Fruit fly (Drosophila melanogaster) whole organism, embryonic: ENCODE data around the gene CG31792.

Experiments used
- ATbp ChIP-seq: fragments of 200-800 bp; sonication (Bioruptor generic); optimal IDR thresholded peaks from 2 replicates; lab custom pipeline; 2017; ENCODE audit warnings: missing biosample characterization, mild to moderate bottlenecking, missing genetic modification characterization, missing genetic modification reagents
- Ada2b ChIP-seq: fragments of 200-800 bp; sonication (Bioruptor generic); IDR thresholded peaks from 2 replicates; pipeline ENCODE4 v1.3.6; 2022; ENCODE audit warnings: missing biosample characterization, missing genetic modification characterization
- Bgb ChIP-seq: fragments of 200-800 bp; sonication (Bioruptor generic); IDR thresholded peaks from 2 replicates; pipeline ENCODE4 v1.3.6; 2022; ENCODE audit warnings: missing biosample characterization, missing genetic modification characterization; ENCODE audit not compliant: partially characterized antibody
- CG14710 ChIP-seq: fragments of 200-800 bp; sonication (Bioruptor generic); optimal IDR thresholded peaks from 3 replicates; lab custom pipeline; 2019; ENCODE audit warnings: missing biosample characterization, mild to moderate bottlenecking, missing genetic modification characterization, moderate library complexity
- CG14860 ChIP-seq: fragments of 200-800 bp; sonication (Bioruptor generic); IDR thresholded peaks from 3 replicates; pipeline ENCODE4 v1.3.6; 2022; ENCODE audit warnings: missing biosample characterization, missing genetic modification characterization; ENCODE audit not compliant: partially characterized antibody
- CG1603 ChIP-seq: fragments of 200-800 bp; sonication (Bioruptor generic); optimal IDR thresholded peaks from 2 replicates; lab custom pipeline; 2019; ENCODE audit warnings: missing biosample characterization, mild to moderate bottlenecking, missing genetic modification characterization, moderate library complexity
- CG17186 ChIP-seq: fragments of 200-800 bp; sonication (Bioruptor generic); optimal IDR thresholded peaks from 3 replicates; lab custom pipeline; 2017; ENCODE audit warnings: missing biosample characterization, missing genetic modification reagents, missing genetic modification characterization
- CG17802 ChIP-seq: fragments of 200-800 bp; sonication (Bioruptor generic); optimal IDR thresholded peaks from 2 replicates; lab custom pipeline; 2018; ENCODE audit warnings: missing biosample characterization, mild to moderate bottlenecking, missing genetic modification characterization, moderate library complexity
- CG2129 ChIP-seq: fragments of 200-800 bp; sonication (Bioruptor generic); IDR thresholded peaks from 2 replicates; pipeline ENCODE4 v1.3.6; 2022; ENCODE audit warnings: missing biosample characterization, missing genetic modification characterization; ENCODE audit not compliant: partially characterized antibody
- CG32532 ChIP-seq: fragments of 200-800 bp; sonication (Bioruptor generic); IDR thresholded peaks from 2 replicates; pipeline ENCODE4 v1.3.6; 2022; ENCODE audit warnings: missing biosample characterization, missing genetic modification characterization
- CG3995 ChIP-seq: fragments of 200-800 bp; sonication (Bioruptor generic); optimal IDR thresholded peaks from 3 replicates; lab custom pipeline; 2016; ENCODE audit warnings: missing biosample characterization, missing genetic modification characterization
- CG42726 ChIP-seq: fragments of 200-800 bp; sonication (Bioruptor generic); IDR thresholded peaks from 2 replicates; pipeline ENCODE4 v1.3.6; 2022; ENCODE audit warnings: missing biosample characterization, missing genetic modification characterization; ENCODE audit not compliant: partially characterized antibody
- CG43689 ChIP-seq: fragments of 200-800 bp; sonication (Bioruptor generic); IDR thresholded peaks from 2 replicates; pipeline ENCODE4 v1.3.6; 2022; ENCODE audit warnings: missing biosample characterization, missing genetic modification characterization
- CG4424 ChIP-seq: fragments of 200-800 bp; sonication (Bioruptor generic); optimal IDR thresholded peaks from 3 replicates; lab custom pipeline; 2016; ENCODE audit warnings: missing biosample characterization, missing genetic modification characterization
- CG4854 ChIP-seq: fragments of 200-800 bp; sonication (Bioruptor generic); optimal IDR thresholded peaks from 2 replicates; lab custom pipeline; 2016; ENCODE audit warnings: missing biosample characterization, missing genetic modification characterization, inconsistent platforms
- CG8924 ChIP-seq: fragments of 200-800 bp; optimal IDR thresholded peaks from 3 replicates; lab custom pipeline; 2019; ENCODE audit warnings: missing biosample characterization, mild to moderate bottlenecking, missing genetic modification characterization, moderate library complexity
- CG9727 ChIP-seq: fragments of 200-800 bp; sonication (Bioruptor generic); optimal IDR thresholded peaks from 3 replicates; lab custom pipeline; 2017; ENCODE audit warnings: missing biosample characterization, mild to moderate bottlenecking, missing genetic modification characterization
- CG9817 ChIP-seq: fragments of 200-800 bp; sonication (Bioruptor generic); optimal IDR thresholded peaks from 2 replicates; lab custom pipeline; 2018; ENCODE audit warnings: missing biosample characterization, mild to moderate bottlenecking, missing genetic modification characterization, moderate library complexity
- CHES-1-like ChIP-seq: fragments of 200-800 bp; sonication (Bioruptor generic); optimal IDR thresholded peaks from 2 replicates; lab custom pipeline; 2016; ENCODE audit warnings: missing biosample characterization, missing genetic modification characterization
- D ChIP-seq, 2 experiments: fragments of 200-800 bp in 1 of 2; fragments of >200 bp in 1 of 2; sonication (Bioruptor generic) in 1 of 2; optimal IDR thresholded peaks; 2 replicates in 1 of 2; 3 replicates in 1 of 2; lab custom pipeline; 2017; ENCODE audit warnings: mild to moderate bottlenecking in 1 of 2, missing biosample characterization in 1 of 2, missing genetic modification characterization in 1 of 2, missing genetic modification reagents in 1 of 2
- Dref ChIP-seq: fragments of 200-800 bp; sonication (Bioruptor generic); IDR thresholded peaks from 2 replicates; pipeline ENCODE4 v1.3.6; 2022; ENCODE audit warnings: missing biosample characterization, missing genetic modification characterization
- Hr3 ChIP-seq: fragments of 200-800 bp; sonication (Bioruptor generic); optimal IDR thresholded peaks from 3 replicates; lab custom pipeline; 2016; ENCODE audit warnings: missing biosample characterization, missing genetic modification characterization
- Jarid2 ChIP-seq: fragments of 200-800 bp; sonication (Bioruptor generic); optimal IDR thresholded peaks from 3 replicates; lab custom pipeline; 2017; ENCODE audit warnings: mild to moderate bottlenecking, missing biosample characterization, missing genetic modification reagents, missing genetic modification characterization
- Kr ChIP-seq: fragments of 200-800 bp; sonication (Bioruptor generic); optimal IDR thresholded peaks from 2 replicates; lab custom pipeline; 2017; ENCODE audit warnings: missing biosample characterization, mild to moderate bottlenecking, missing genetic modification characterization
- Mad ChIP-seq: fragments of 200-800 bp; sonication (Bioruptor generic); optimal IDR thresholded peaks from 2 replicates; lab custom pipeline; 2016; ENCODE audit warnings: missing biosample characterization, missing genetic modification characterization
- Myb ChIP-seq: fragments of 200-800 bp; sonication (Bioruptor generic); optimal IDR thresholded peaks from 2 replicates; lab custom pipeline; 2016; ENCODE audit warnings: missing biosample characterization, missing genetic modification characterization
- NFAT ChIP-seq: fragments of 200-800 bp; sonication (Bioruptor generic); IDR thresholded peaks from 2 replicates; pipeline ENCODE4 v1.3.6; 2022; ENCODE audit warnings: missing biosample characterization, missing genetic modification characterization
- NfI ChIP-seq: fragments of 200-800 bp; sonication (Bioruptor generic); optimal IDR thresholded peaks from 3 replicates; lab custom pipeline; 2018; ENCODE audit warnings: missing biosample characterization, mild to moderate bottlenecking, missing genetic modification characterization, moderate library complexity
- Oaz ChIP-seq: fragments of 200-800 bp; sonication (Bioruptor generic); IDR thresholded peaks from 2 replicates; pipeline ENCODE4 v1.3.6; 2022; ENCODE audit warnings: missing biosample characterization, missing genetic modification characterization
- PHDP ChIP-seq: fragments of 200-800 bp; sonication (Bioruptor generic); optimal IDR thresholded peaks from 3 replicates; lab custom pipeline; 2018; ENCODE audit warnings: missing biosample characterization, mild to moderate bottlenecking, missing genetic modification characterization, moderate library complexity
- Sox100B ChIP-seq: fragments of 200-800 bp; sonication (Bioruptor generic); optimal IDR thresholded peaks from 3 replicates; lab custom pipeline; 2018; ENCODE audit warnings: missing biosample characterization, mild to moderate bottlenecking, missing genetic modification characterization
- Usf ChIP-seq: fragments of 200-800 bp; sonication (Bioruptor generic); optimal IDR thresholded peaks from 2 replicates; lab custom pipeline; 2017; ENCODE audit warnings: missing genotype, missing biosample characterization, missing genetic modification characterization
- cato ChIP-seq: fragments of 200-800 bp; sonication (Bioruptor generic); optimal IDR thresholded peaks from 2 replicates; lab custom pipeline; 2016; ENCODE audit warnings: missing biosample characterization, missing genetic modification characterization, borderline replicate concordance
- cg ChIP-seq: fragments of 200-800 bp; sonication (Bioruptor generic); optimal IDR thresholded peaks from 3 replicates; lab custom pipeline; 2019; ENCODE audit warnings: missing biosample characterization, mild to moderate bottlenecking, missing genetic modification characterization, moderate library complexity
- corto ChIP-seq: fragments of 200-800 bp; sonication (Bioruptor generic); optimal IDR thresholded peaks from 2 replicates; lab custom pipeline; 2016; ENCODE audit warnings: missing biosample characterization, mild to moderate bottlenecking, missing genetic modification characterization, moderate library complexity
- emc ChIP-seq: fragments of 200-800 bp; sonication (Bioruptor generic); optimal IDR thresholded peaks from 2 replicates; lab custom pipeline; 2016; ENCODE audit warnings: missing biosample characterization, missing genetic modification characterization
- exex ChIP-seq: fragments of 200-800 bp; sonication (Bioruptor generic); optimal IDR thresholded peaks from 4 replicates; lab custom pipeline; 2018; ENCODE audit warnings: missing biosample characterization, mild to moderate bottlenecking, missing genetic modification characterization, moderate library complexity
- gsb ChIP-seq: fragments of 200-800 bp; sonication (Bioruptor generic); IDR thresholded peaks from 2 replicates; pipeline ENCODE4 v1.3.6; 2022; ENCODE audit warnings: missing biosample characterization, missing genetic modification characterization
- h ChIP-seq: fragments of >200 bp; optimal IDR thresholded peaks from 2 replicates; lab custom pipeline; 2017
- insv ChIP-seq, 2 experiments: fragments of 200-800 bp; sonication (Bioruptor generic); optimal IDR thresholded peaks; 3 replicates each; lab custom pipeline; 2016 to 2018; ENCODE audit warnings: missing biosample characterization in 2 of 2, missing genetic modification characterization in 2 of 2
- kah ChIP-seq: fragments of 200-800 bp; sonication (Bioruptor generic); optimal IDR thresholded peaks from 2 replicates; lab custom pipeline; 2018; ENCODE audit warnings: missing biosample characterization, mild to moderate bottlenecking, missing genetic modification characterization
- lab ChIP-seq: fragments of 200-800 bp; sonication (Bioruptor generic); optimal IDR thresholded peaks from 3 replicates; lab custom pipeline; 2017; ENCODE audit warnings: missing biosample characterization, missing genetic modification characterization, mild to moderate bottlenecking, moderate library complexity, missing genetic modification reagents
- mld ChIP-seq: fragments of 200-800 bp; sonication (Bioruptor generic); IDR thresholded peaks from 3 replicates; pipeline ENCODE4 v1.3.6; 2022; ENCODE audit warnings: missing biosample characterization, missing genetic modification characterization; ENCODE audit not compliant: partially characterized antibody
- nerfin-2 ChIP-seq: fragments of 200-800 bp; sonication (Bioruptor generic); IDR thresholded peaks from 2 replicates; pipeline ENCODE4 v1.3.6; 2022; ENCODE audit warnings: missing biosample characterization, missing genetic modification characterization; ENCODE audit not compliant: partially characterized antibody
- prd ChIP-seq, 3 experiments: fragments of >200 bp in 2 of 3; fragments of 200-800 bp in 1 of 3; sonication (Bioruptor generic) in 1 of 3; optimal IDR thresholded peaks in 2 of 3; IDR thresholded peaks in 1 of 3; 2 replicates in 2 of 3; 3 replicates in 1 of 3; pipeline versions ENCODE4 v1.3.6 to Lab custom; 2017 to 2022; ENCODE audit warnings: missing biosample characterization in 1 of 3, missing genetic modification characterization in 1 of 3
- slbo ChIP-seq: fragments of 200-800 bp; sonication (Bioruptor generic); IDR thresholded peaks from 2 replicates; pipeline ENCODE4 v1.3.6; 2022; ENCODE audit warnings: missing biosample characterization, missing genetic modification characterization
- sug ChIP-seq: fragments of 200-800 bp; optimal IDR thresholded peaks from 2 replicates; lab custom pipeline; 2019; ENCODE audit warnings: missing biosample characterization, mild to moderate bottlenecking, missing genetic modification characterization, moderate library complexity
- zen ChIP-seq: fragments of 200-800 bp; sonication (Bioruptor generic); optimal IDR thresholded peaks from 3 replicates; lab custom pipeline; 2018; ENCODE audit warnings: missing biosample characterization, mild to moderate bottlenecking, missing genetic modification characterization, moderate library complexity

CG31792 gene

DNA sequence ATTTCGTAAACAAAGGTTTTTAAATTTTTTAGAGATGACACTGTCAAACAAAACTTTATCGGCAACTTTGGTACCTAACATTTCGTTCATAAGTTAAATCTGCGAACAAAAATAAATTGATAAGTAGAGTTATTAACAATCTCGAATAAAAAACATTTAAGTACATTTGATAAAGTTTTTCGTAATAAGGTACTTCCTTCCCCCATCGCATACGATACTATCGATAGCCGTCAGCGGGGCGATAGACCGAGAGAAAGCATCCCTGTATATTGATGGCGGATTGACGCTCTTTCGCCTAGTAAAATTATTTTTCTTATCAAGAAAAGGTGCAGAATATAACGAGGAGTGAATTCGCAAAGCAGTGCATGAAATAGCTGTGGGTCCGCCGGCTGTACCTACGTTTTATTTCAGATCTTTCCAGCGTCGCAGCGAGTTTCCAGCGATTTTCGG is 47.9 kb downstream of the CG31792 start, which contains the start of the genes Ttc19 and Acn (continued):
- no peak for TF ChIP-seq exex (tag; lab: Kevin White, UChicago)
- TF ChIP-seq Mad (GFP tag; lab: Kevin White, UChicago) = peak; percentile 81
- TF ChIP-seq emc = peak; percentile 65
- TF ChIP-seq Bgb = peak; percentile 95
- TF ChIP-seq CG14710 = peak; percentile 90
- peak; percentile 78 for TF ChIP-seq CG4854 (GFP tag; lab: Kevin White, UChicago)
- no peak for TF ChIP-seq D (optimal IDR thresholded peaks at IDR 0.05; lab: Kevin White, UChicago)
- peak; percentile 73 for TF ChIP-seq D (GFP tag; optimal IDR thresholded peaks at IDR 0.05; lab: Kevin White, UChicago)
- peak; percentile 32 for TF ChIP-seq Usf (GFP tag; lab: Kevin White, UChicago)
- no peak for TF ChIP-seq ATbp (GFP tag; lab: Kevin White, UChicago)
- no peak for TF ChIP-seq corto (GFP tag; lab: Kevin White, UChicago)
- TF ChIP-seq CG43689 = 0 out of 2 replicates have a peak, but pooled peaks have one; percentile 9
- peak; percentile 75 for TF ChIP-seq Ada2b (GFP tag; lab: Robert Waterston, UW)
- TF ChIP-seq CG3995 (GFP tag; lab: Kevin White, UChicago) = peak; percentile 16
- no peak for TF ChIP-seq prd (optimal IDR thresholded peaks at IDR 0.05; lab: Kevin White, UChicago)
- peak; percentile 89 for TF ChIP-seq prd (GFP tag; IDR thresholded peaks at IDR 0.05; lab: Robert Waterston, UW)
- TF ChIP-seq CG42726 = peak; percentile 92
- peak; percentile 96 for TF ChIP-seq CG14860
- TF ChIP-seq PHDP (tag; lab: Kevin White, UChicago) = peak; percentile 77
- TF ChIP-seq Hr3 (GFP tag; lab: Kevin White, UChicago) = peak; percentile 81
- TF ChIP-seq kah (GFP tag; lab: Kevin White, UChicago) = peak; percentile 29
- peak; percentile 66 for TF ChIP-seq CG17802 (tag; lab: Kevin White, UChicago)
- peak; percentile 88 for TF ChIP-seq sug (tag; lab: Kevin White, UChicago)
- TF ChIP-seq NfI (GFP tag; lab: Kevin White, UChicago) = peak; percentile 86
- peak; percentile 83 for TF ChIP-seq zen (tag; lab: Kevin White, UChicago)
- TF ChIP-seq gsb (GFP tag; lab: Robert Waterston, UW) = peak; percentile 44; the same call in 1 of the 2 replicates
- TF ChIP-seq Jarid2 = no peak
- peak; percentile 84 for TF ChIP-seq lab
- TF ChIP-seq CG2129 (GFP tag; lab: Robert Waterston, UW) = peak; percentile 97
- TF ChIP-seq cg (GFP tag; lab: Kevin White, UChicago) = no peak
- peak; percentile 76 for TF ChIP-seq NFAT (GFP tag; lab: Robert Waterston, UW)
- TF ChIP-seq CG1603 (tag; lab: Kevin White, UChicago) = peak; percentile 86
- TF ChIP-seq Dref = peak; percentile 92
- peak; percentile 85 for TF ChIP-seq CG8924 (tag; lab: Kevin White, UChicago)
- peak; percentile 81 for TF ChIP-seq CG17186 (GFP tag; lab: Kevin White, UChicago)
- peak; percentile 88 for TF ChIP-seq Myb (GFP tag; lab: Kevin White, UChicago)
- peak in 1 of 2 experiments; percentile 66 for TF ChIP-seq insv (GFP tag; optimal IDR thresholded peaks at IDR 0.05; lab: Kevin White, UChicago)
- TF ChIP-seq CG4424 = peak; percentile 87
- peak; percentile 88 for TF ChIP-seq CG9817 (tag; lab: Kevin White, UChicago)
- peak; percentile 87 for TF ChIP-seq CG32532 (GFP tag; lab: Robert Waterston, UW)
- peak; percentile 93 for TF ChIP-seq mld
- peak; percentile 93 for TF ChIP-seq CHES-1-like
- peak; percentile 89 for TF ChIP-seq slbo (GFP tag; lab: Robert Waterston, UW)
- peak; percentile 87 for TF ChIP-seq nerfin-2
- no peak for TF ChIP-seq Sox100B (GFP tag; lab: Kevin White, UChicago)
- no peak for TF ChIP-seq h (lab: Kevin White, UChicago)
- peak; percentile 86 for TF ChIP-seq CG9727 (GFP tag; lab: Kevin White, UChicago)
- peak; percentile 68 for TF ChIP-seq cato (GFP tag; lab: Kevin White, UChicago)
- TF ChIP-seq Oaz (GFP tag; lab: Robert Waterston, UW) = peak; percentile 72
- no peak for TF ChIP-seq Kr (GFP tag; lab: Kevin White, UChicago)
